Fruit fly (Drosophila melanogaster): ENCODE measurements around the gene form3.

Gene form3

DNA sequence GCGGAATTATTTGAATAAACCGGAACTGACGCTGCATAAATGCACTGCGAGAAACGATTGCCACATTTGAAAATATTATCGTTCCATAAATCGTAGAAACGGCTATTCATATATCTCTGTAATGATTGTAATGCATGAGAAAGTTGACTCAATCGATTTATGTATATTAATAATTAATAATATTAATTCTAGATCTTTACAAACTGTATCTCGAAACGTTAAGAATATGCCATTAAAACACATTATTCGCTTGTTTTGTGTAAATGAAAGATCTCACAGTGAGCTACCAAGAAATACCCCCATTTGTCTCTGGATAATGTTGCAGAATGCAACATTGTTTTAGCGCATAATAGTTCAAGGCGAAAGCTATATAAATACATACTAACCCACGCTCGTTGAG lies 55.2 kb downstream of the form3 start:
- peak; percentile 9 for TF ChIP-seq fru (GFP tag; optimal IDR thresholded peaks at IDR 0.05)
- peak; percentile 33 for TF ChIP-seq rgr (GFP tag; optimal IDR thresholded peaks at IDR 0.05)
- TF ChIP-seq woc (GFP tag; optimal IDR thresholded peaks at IDR 0.05) = no peak
- peak in 1 of 2 experiments; percentile 13 for TF ChIP-seq foxo (GFP tag; optimal IDR thresholded peaks at IDR 0.05)
- TF ChIP-seq Sp1 (GFP tag; optimal IDR thresholded peaks at IDR 0.05) = peak; percentile 30
- TF ChIP-seq ey (GFP tag; optimal IDR thresholded peaks at IDR 0.05) = peak; percentile 11
- peak; percentile 35 for TF ChIP-seq HLH106 (tag; optimal IDR thresholded peaks at IDR 0.05)
- no peak for TF ChIP-seq Abd-B (GFP tag; optimal IDR thresholded peaks at IDR 0.05)
- peak; percentile 7 for TF ChIP-seq sage (GFP tag; optimal IDR thresholded peaks at IDR 0.05)
- TF ChIP-seq h (GFP tag; optimal IDR thresholded peaks at IDR 0.05) = peak; percentile 30
- TF ChIP-seq psq (GFP tag; optimal IDR thresholded peaks at IDR 0.05) = peak; percentile 26

dm6 chr3L:7150850-7151249 lies 56.2 kb downstream of the form3 start:
- TF ChIP-seq HLH106 (tag; optimal IDR thresholded peaks at IDR 0.05) = peak; percentile 41
- peak; percentile 28 for TF ChIP-seq rgr (GFP tag; optimal IDR thresholded peaks at IDR 0.05)
- TF ChIP-seq Abd-B (GFP tag; optimal IDR thresholded peaks at IDR 0.05) = no peak
- no peak for TF ChIP-seq CrebA (GFP tag; optimal IDR thresholded peaks at IDR 0.05; ENCODE audit: borderline replicate concordance)
- TF ChIP-seq Hr78 (GFP tag; optimal IDR thresholded peaks at IDR 0.05) = no peak
- TF ChIP-seq CG9705 (GFP tag; optimal IDR thresholded peaks at IDR 0.05) = no peak
- no peak for TF ChIP-seq Sp1 (GFP tag; optimal IDR thresholded peaks at IDR 0.05)
- no peak for TF ChIP-seq psq (GFP tag; optimal IDR thresholded peaks at IDR 0.05)
- peak in 1 of 2 experiments; percentile 19 for TF ChIP-seq foxo (GFP tag; optimal IDR thresholded peaks at IDR 0.05)
- TF ChIP-seq Rel (GFP tag; optimal IDR thresholded peaks at IDR 0.05) = no peak
- no peak for TF ChIP-seq Rel (tag; optimal IDR thresholded peaks at IDR 0.05)
- no peak for TF ChIP-seq lola (GFP tag; optimal IDR thresholded peaks at IDR 0.05)
- no peak for TF ChIP-seq dl (GFP tag; optimal IDR thresholded peaks at IDR 0.05; ENCODE audit: insufficient read depth in 1 of 2, partially characterized antibody in 2 of 2)
- peak; percentile 26 for TF ChIP-seq h (GFP tag; optimal IDR thresholded peaks at IDR 0.05)
- TF ChIP-seq woc (GFP tag; optimal IDR thresholded peaks at IDR 0.05) = no peak
- TF ChIP-seq ey (GFP tag; optimal IDR thresholded peaks at IDR 0.05) = peak; percentile 4
- TF ChIP-seq fru (GFP tag; optimal IDR thresholded peaks at IDR 0.05) = peak; percentile 17
- no peak for TF ChIP-seq jim (GFP tag; optimal IDR thresholded peaks at IDR 0.05)

- TF ChIP-seq ey (GFP tag; optimal IDR thresholded peaks at IDR 0.05) (peak; percentile 5), CG32264 (GFP tag; optimal IDR thresholded peaks at IDR 0.05) (no peak), sv (GFP tag; optimal IDR thresholded peaks at IDR 0.05) (peak; percentile 10), Dfd (GFP tag; optimal IDR thresholded peaks at IDR 0.05) (peak; percentile 74), Abd-B (GFP tag; optimal IDR thresholded peaks at IDR 0.05) (no peak)
These were observed 57.2 kb downstream of the form3 start for dm6 chr3L:7151521-7152465.

dm6 chr3L:7153634-7154033 lies 59.0 kb downstream of the form3 start:
- TF ChIP-seq foxo (GFP tag; optimal IDR thresholded peaks at IDR 0.05) (peak in 1 of 2 experiments; percentile 44), N (GFP tag; optimal IDR thresholded peaks at IDR 0.05) (no peak), OdsH (GFP tag; optimal IDR thresholded peaks at IDR 0.05) (peak; percentile 62), lola (GFP tag; optimal IDR thresholded peaks at IDR 0.05) (no peak), Hr83 (GFP tag; optimal IDR thresholded peaks at IDR 0.05; ENCODE audit: poor library complexity, severe bottlenecking) (no peak), woc (GFP tag; optimal IDR thresholded peaks at IDR 0.05) (peak; percentile 33), usp (GFP tag; optimal IDR thresholded peaks at IDR 0.05) (no peak), Vsx2 (GFP tag; optimal IDR thresholded peaks at IDR 0.05; ENCODE audit: partially characterized antibody) (no peak), Dif (GFP tag; optimal IDR thresholded peaks at IDR 0.05; ENCODE audit: partially characterized antibody) (no peak), br (GFP tag; optimal IDR thresholded peaks at IDR 0.05) (peak; percentile 34), Jra (GFP tag; optimal IDR thresholded peaks at IDR 0.05) (no peak), Sp1 (GFP tag; optimal IDR thresholded peaks at IDR 0.05) (peak; percentile 63), jim (GFP tag; optimal IDR thresholded peaks at IDR 0.05) (no peak), dmrt93B (GFP tag; optimal IDR thresholded peaks at IDR 0.05) (peak; percentile 38), Hr78 (GFP tag; optimal IDR thresholded peaks at IDR 0.05) (no peak), GATAd (GFP tag; optimal IDR thresholded peaks at IDR 0.05) (no peak), psq (GFP tag; optimal IDR thresholded peaks at IDR 0.05) (peak; percentile 30), CrebA (GFP tag; optimal IDR thresholded peaks at IDR 0.05; ENCODE audit: borderline replicate concordance) (no peak), h (GFP tag; optimal IDR thresholded peaks at IDR 0.05) (peak; percentile 63), Rel (GFP tag; optimal IDR thresholded peaks at IDR 0.05) (no peak), Rel (tag; optimal IDR thresholded peaks at IDR 0.05) (no peak), Myc (optimal IDR thresholded peaks at IDR 0.05) (no peak), sv (GFP tag; optimal IDR thresholded peaks at IDR 0.05) (no peak), tai (GFP tag; optimal IDR thresholded peaks at IDR 0.05) (no peak), pan (optimal IDR thresholded peaks at IDR 0.05) (no peak), rgr (GFP tag; optimal IDR thresholded peaks at IDR 0.05) (peak; percentile 42), CG9705 (GFP tag; optimal IDR thresholded peaks at IDR 0.05) (no peak), dl (GFP tag; optimal IDR thresholded peaks at IDR 0.05; ENCODE audit: insufficient read depth in 1 of 2, partially characterized antibody in 2 of 2) (no peak), HLH106 (tag; optimal IDR thresholded peaks at IDR 0.05) (peak; percentile 60), Hnf4 (GFP tag; optimal IDR thresholded peaks at IDR 0.05) (peak; percentile 41), CG32264 (GFP tag; optimal IDR thresholded peaks at IDR 0.05) (no peak), brk (GFP tag; optimal IDR thresholded peaks at IDR 0.05) (peak; percentile 48), dsf (GFP tag; optimal IDR thresholded peaks at IDR 0.05; ENCODE audit: borderline replicate concordance) (no peak), fru (GFP tag; optimal IDR thresholded peaks at IDR 0.05) (peak; percentile 70), Dfd (GFP tag; optimal IDR thresholded peaks at IDR 0.05) (no peak)

Measured in whole organism, wandering third instar larva.